Fruit fly (Drosophila melanogaster) whole organism, embryonic: ENCODE data around the gene Doa.
A peak's percentile ranks its signal among the peaks of the same experiment; 100 is the strongest.

Experiments
- Adf1 ChIP-seq: fragments of 200-800 bp; sonication (Bioruptor generic); IDR thresholded peaks from 2 replicates; pipeline ENCODE4 v1.3.6; 2022; ENCODE audit warnings: missing biosample characterization, missing genetic modification characterization
- Antp ChIP-seq: fragments of 200-800 bp; sonication (Bioruptor generic); optimal IDR thresholded peaks from 3 replicates; lab custom pipeline; 2016; ENCODE audit warnings: missing biosample characterization, missing genetic modification characterization
- Atf3 ChIP-seq: fragments of 200-800 bp; sonication (Bioruptor generic); optimal IDR thresholded peaks from 3 replicates; lab custom pipeline; 2016; ENCODE audit warnings: missing biosample characterization, missing genetic modification characterization
- CG11723 ChIP-seq: fragments of 200-800 bp; sonication (Bioruptor generic); optimal IDR thresholded peaks from 2 replicates; lab custom pipeline; 2017; ENCODE audit warnings: missing biosample characterization, mild to moderate bottlenecking, missing genetic modification characterization
- CG14860 ChIP-seq: fragments of 200-800 bp; sonication (Bioruptor generic); IDR thresholded peaks from 3 replicates; pipeline ENCODE4 v1.3.6; 2022; ENCODE audit warnings: missing biosample characterization, missing genetic modification characterization; ENCODE audit not compliant: partially characterized antibody
- CG1647 ChIP-seq: fragments of 200-800 bp; sonication (Bioruptor generic); optimal IDR thresholded peaks from 3 replicates; lab custom pipeline; 2016; ENCODE audit warnings: missing biosample characterization, missing genetic modification characterization
- CG17186 ChIP-seq: fragments of 200-800 bp; sonication (Bioruptor generic); optimal IDR thresholded peaks from 3 replicates; lab custom pipeline; 2017; ENCODE audit warnings: missing biosample characterization, missing genetic modification reagents, missing genetic modification characterization
- CG32532 ChIP-seq: fragments of 200-800 bp; sonication (Bioruptor generic); IDR thresholded peaks from 2 replicates; pipeline ENCODE4 v1.3.6; 2022; ENCODE audit warnings: missing biosample characterization, missing genetic modification characterization
- CG34224 ChIP-seq: fragments of 200-800 bp; sonication (Bioruptor generic); IDR thresholded peaks from 3 replicates; pipeline ENCODE4 v1.3.6; 2022; ENCODE audit warnings: missing biosample characterization, missing genetic modification characterization; ENCODE audit not compliant: partially characterized antibody
- CG34376 ChIP-seq: fragments of 200-800 bp; sonication (Bioruptor generic); optimal IDR thresholded peaks from 2 replicates; lab custom pipeline; 2018; ENCODE audit warnings: missing biosample characterization, mild to moderate bottlenecking, missing genetic modification characterization
- CG34422 ChIP-seq: fragments of 200-800 bp; sonication (Bioruptor generic); IDR thresholded peaks from 3 replicates; pipeline ENCODE4 v1.3.6; 2022; ENCODE audit warnings: missing biosample characterization, missing genetic modification characterization
- CG4360 ChIP-seq: fragments of 200-800 bp; sonication (Bioruptor generic); IDR thresholded peaks from 2 replicates; pipeline ENCODE4 v1.3.6; 2022; ENCODE audit warnings: missing biosample characterization, missing genetic modification characterization
- CG4820 ChIP-seq: fragments of 200-800 bp; sonication (Bioruptor generic); optimal IDR thresholded peaks from 3 replicates; lab custom pipeline; 2016; ENCODE audit warnings: missing biosample characterization, missing genetic modification characterization
- CG5180 ChIP-seq: fragments of 200-800 bp; sonication (Bioruptor generic); optimal IDR thresholded peaks from 3 replicates; lab custom pipeline; 2017; ENCODE audit warnings: missing biosample characterization, missing genetic modification characterization, mild to moderate bottlenecking, moderate library complexity, missing genetic modification reagents
- CG5245 ChIP-seq: fragments of 200-800 bp; sonication (Bioruptor generic); optimal IDR thresholded peaks from 3 replicates; lab custom pipeline; 2016; ENCODE audit warnings: missing biosample characterization, missing genetic modification characterization
- CG8290 ChIP-seq, 3 experiments: fragments of 200-800 bp; sonication (Bioruptor generic); optimal IDR thresholded peaks; 2 replicates each; lab custom pipeline; 2016 to 2019; ENCODE audit warnings: missing biosample characterization in 3 of 3, missing genetic modification characterization in 3 of 3, mild to moderate bottlenecking in 2 of 3, moderate library complexity in 1 of 3
- CG9727 ChIP-seq: fragments of 200-800 bp; sonication (Bioruptor generic); optimal IDR thresholded peaks from 3 replicates; lab custom pipeline; 2017; ENCODE audit warnings: missing biosample characterization, mild to moderate bottlenecking, missing genetic modification characterization
- Camta ChIP-seq: fragments of 200-800 bp; sonication (Bioruptor generic); optimal IDR thresholded peaks from 2 replicates; lab custom pipeline; 2016; ENCODE audit warnings: missing biosample characterization, missing genetic modification characterization
- D19B ChIP-seq: fragments of 200-800 bp; sonication (Bioruptor generic); optimal IDR thresholded peaks from 2 replicates; lab custom pipeline; 2017; ENCODE audit warnings: missing biosample characterization, mild to moderate bottlenecking, missing genetic modification characterization
- Deaf1 ChIP-seq: fragments of 200-800 bp; optimal IDR thresholded peaks from 3 replicates; lab custom pipeline; 2019; ENCODE audit warnings: missing biosample characterization, mild to moderate bottlenecking, missing genetic modification characterization, moderate library complexity
- Drgx ChIP-seq: fragments of 200-800 bp; sonication (Bioruptor generic); IDR thresholded peaks from 2 replicates; pipeline ENCODE4 v1.3.6; 2022; ENCODE audit warnings: missing biosample characterization, missing genetic modification characterization
- HLHmδ ChIP-seq: fragments of 200-800 bp; sonication (Bioruptor generic); optimal IDR thresholded peaks from 2 replicates; lab custom pipeline; 2018; ENCODE audit warnings: missing biosample characterization, mild to moderate bottlenecking, missing genetic modification characterization, moderate library complexity
- MBD-R2 ChIP-seq: fragments of 200-800 bp; sonication (Bioruptor generic); IDR thresholded peaks from 2 replicates; pipeline ENCODE4 v1.3.6; 2022; ENCODE audit warnings: missing biosample characterization, missing genetic modification characterization
- MESR4 ChIP-seq: fragments of 200-800 bp; sonication (Bioruptor generic); optimal IDR thresholded peaks from 2 replicates; lab custom pipeline; 2018; ENCODE audit warnings: missing biosample characterization, mild to moderate bottlenecking, missing genetic modification characterization, moderate library complexity
- Max ChIP-seq: fragments of 200-800 bp; sonication (Bioruptor generic); optimal IDR thresholded peaks from 2 replicates; lab custom pipeline; 2016; ENCODE audit warnings: missing biosample characterization, mild to moderate bottlenecking, missing genetic modification characterization
- Med ChIP-seq: fragments of 200-800 bp; sonication (Bioruptor generic); peaks from one replicate; lab custom pipeline; 2016; ENCODE audit warnings: missing biosample characterization, missing genetic modification characterization, mild to moderate bottlenecking, inconsistent platforms, moderate library complexity
- Mes4 ChIP-seq: fragments of 200-800 bp; sonication (Bioruptor generic); optimal IDR thresholded peaks from 2 replicates; lab custom pipeline; 2016; ENCODE audit warnings: missing biosample characterization, missing genetic modification characterization
- NFAT ChIP-seq: fragments of 200-800 bp; sonication (Bioruptor generic); IDR thresholded peaks from 2 replicates; pipeline ENCODE4 v1.3.6; 2022; ENCODE audit warnings: missing biosample characterization, missing genetic modification characterization
- Nf-YA ChIP-seq: fragments of 200-800 bp; sonication (Bioruptor generic); IDR thresholded peaks from 2 replicates; pipeline ENCODE4 v1.3.6; 2022; ENCODE audit warnings: missing biosample characterization, missing genetic modification characterization
- Optix ChIP-seq: fragments of 200-800 bp; sonication (Bioruptor generic); IDR thresholded peaks from 3 replicates; pipeline ENCODE4 v1.3.6; 2022; ENCODE audit warnings: missing biosample characterization, missing genetic modification characterization
- Stat92E ChIP-seq, 3 experiments: fragments of >200 bp in 2 of 3; fragments of 200-800 bp in 1 of 3; sonication (Bioruptor generic) in 1 of 3; optimal IDR thresholded peaks; 2 replicates each; lab custom pipeline; 2017 to 2019; ENCODE audit warnings: missing biosample characterization in 3 of 3, missing genetic modification characterization in 3 of 3, mild to moderate bottlenecking in 1 of 3, moderate library complexity in 1 of 3
- Taf1 ChIP-seq: fragments of 200-800 bp; sonication (Bioruptor generic); IDR thresholded peaks from 2 replicates; pipeline ENCODE4 v1.3.6; 2022; ENCODE audit warnings: missing biosample characterization, missing genetic modification characterization
- Tbp ChIP-seq: fragments of >200 bp; optimal IDR thresholded peaks from 2 replicates; lab custom pipeline; 2018; ENCODE audit warnings: missing biosample characterization, missing genetic modification characterization
- Vsx1 ChIP-seq: fragments of 200-800 bp; sonication (Bioruptor generic); optimal IDR thresholded peaks from 2 replicates; lab custom pipeline; 2017; ENCODE audit warnings: missing biosample characterization, mild to moderate bottlenecking, missing genetic modification characterization, missing genetic modification reagents
- cg ChIP-seq: fragments of 200-800 bp; sonication (Bioruptor generic); optimal IDR thresholded peaks from 3 replicates; lab custom pipeline; 2019; ENCODE audit warnings: missing biosample characterization, mild to moderate bottlenecking, missing genetic modification characterization, moderate library complexity
- chn ChIP-seq: fragments of 200-800 bp; sonication (Bioruptor generic); optimal IDR thresholded peaks from 2 replicates; lab custom pipeline; 2016; ENCODE audit warnings: missing biosample characterization, missing genetic modification characterization
- crol ChIP-seq: fragments of 200-800 bp; sonication (Bioruptor generic); IDR thresholded peaks from 2 replicates; pipeline ENCODE4 v1.3.6; 2022; ENCODE audit warnings: missing biosample characterization, missing genetic modification characterization
- crp ChIP-seq, 2 experiments: fragments of 200-800 bp; sonication (Bioruptor generic); optimal IDR thresholded peaks; 2 replicates in 1 of 2; 3 replicates in 1 of 2; lab custom pipeline; 2017; ENCODE audit warnings: missing biosample characterization in 2 of 2, missing genetic modification characterization in 2 of 2, mild to moderate bottlenecking in 1 of 2, moderate library complexity in 1 of 2
- eyg ChIP-seq: fragments of 200-800 bp; sonication (Bioruptor generic); optimal IDR thresholded peaks from 3 replicates; lab custom pipeline; 2016; ENCODE audit warnings: missing biosample characterization, missing genetic modification characterization
- hkb ChIP-seq, 2 experiments: fragments of 200-800 bp in 1 of 2; fragments of >200 bp in 1 of 2; sonication (Bioruptor generic) in 1 of 2; IDR thresholded peaks in 1 of 2; optimal IDR thresholded peaks in 1 of 2; 2 replicates each; pipeline versions ENCODE4 v1.3.6 to Lab custom; 2017 to 2022; ENCODE audit warnings: missing biosample characterization in 1 of 2, missing genetic modification characterization in 1 of 2
- jumu ChIP-seq: fragments of 200-800 bp; sonication (Bioruptor generic); optimal IDR thresholded peaks from 3 replicates; lab custom pipeline; 2016; ENCODE audit warnings: missing biosample characterization, missing genetic modification characterization
- kay ChIP-seq: fragments of 200-800 bp; sonication (Bioruptor generic); optimal IDR thresholded peaks from 2 replicates; lab custom pipeline; 2016; ENCODE audit warnings: missing biosample characterization, missing genetic modification characterization
- lola ChIP-seq, 3 experiments: fragments of >200 bp in 2 of 3; fragments of 200-800 bp in 1 of 3; sonication (Bioruptor generic) in 1 of 3; optimal IDR thresholded peaks; 2 replicates each; lab custom pipeline; 2017 to 2019; ENCODE audit warnings: missing biosample characterization in 3 of 3, missing genetic modification characterization in 3 of 3, mild to moderate bottlenecking in 1 of 3, moderate library complexity in 1 of 3
- nom ChIP-seq: fragments of 200-800 bp; sonication (Bioruptor generic); optimal IDR thresholded peaks from 2 replicates; lab custom pipeline; 2017; ENCODE audit warnings: missing biosample characterization, missing genetic modification characterization, mild to moderate bottlenecking, moderate library complexity, missing genetic modification reagents
- row ChIP-seq: fragments of 200-800 bp; sonication (Bioruptor generic); IDR thresholded peaks from 3 replicates; pipeline ENCODE4 v1.3.6; 2022; ENCODE audit warnings: missing biosample characterization, missing genetic modification characterization
- sima ChIP-seq: fragments of 200-800 bp; sonication (Bioruptor generic); optimal IDR thresholded peaks from 2 replicates; lab custom pipeline; 2016; ENCODE audit warnings: missing biosample characterization, missing genetic modification characterization
- stc ChIP-seq: fragments of 200-800 bp; sonication (Bioruptor generic); IDR thresholded peaks from 2 replicates; pipeline ENCODE4 v1.3.6; 2022; ENCODE audit warnings: missing biosample characterization, missing genetic modification characterization
- stwl ChIP-seq: fragments of 200-800 bp; sonication (Bioruptor generic); optimal IDR thresholded peaks from 3 replicates; lab custom pipeline; 2018; ENCODE audit warnings: missing biosample characterization, mild to moderate bottlenecking, missing genetic modification characterization, moderate library complexity
- sug ChIP-seq: fragments of 200-800 bp; optimal IDR thresholded peaks from 2 replicates; lab custom pipeline; 2019; ENCODE audit warnings: missing biosample characterization, mild to moderate bottlenecking, missing genetic modification characterization, moderate library complexity
- z ChIP-seq: fragments of 200-800 bp; sonication (Bioruptor generic); IDR thresholded peaks from 3 replicates; pipeline ENCODE4 v1.3.6; 2022; ENCODE audit warnings: missing biosample characterization, missing genetic modification characterization

The Doa gene

DNA sequence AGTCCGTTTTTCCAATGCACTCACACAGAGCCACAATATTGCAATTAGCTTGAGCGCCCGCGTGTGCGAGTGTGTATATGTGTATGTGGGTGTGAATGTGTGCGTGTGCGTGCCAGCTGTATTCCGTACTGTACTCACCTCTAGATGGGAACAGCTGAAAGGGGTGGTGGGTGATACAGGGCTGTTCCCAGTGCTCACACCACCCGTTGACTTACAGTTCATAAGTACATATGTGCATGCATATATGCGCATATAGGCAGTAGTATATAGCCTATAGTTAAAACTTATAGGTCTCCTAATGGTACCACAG lies 1.5 kb downstream of the Doa start:
- TF ChIP-seq Drgx, result 0 out of 2 replicates have a peak, but pooled peaks have one; percentile 17
- TF ChIP-seq NFAT (GFP tag; lab: Robert Waterston, UW), result peak; percentile 7; the same call in 1 of the 2 replicates
- no peak for TF ChIP-seq D19B
- TF ChIP-seq CG5180 (GFP tag; lab: Kevin White, UChicago), result peak; percentile 30
- TF ChIP-seq Adf1, result peak; percentile 17
- peak; percentile 54; the same call in 1 of the 2 replicates for TF ChIP-seq crol
- TF ChIP-seq stc (GFP tag; lab: Robert Waterston, UW), result peak; percentile 23; the same call in 1 of the 2 replicates
- TF ChIP-seq eyg (GFP tag; lab: Kevin White, UChicago), result no peak
- peak; percentile 5 for TF ChIP-seq nom
- TF ChIP-seq chn (GFP tag; lab: Kevin White, UChicago), result peak; percentile 16
- TF ChIP-seq Max (GFP tag; lab: Kevin White, UChicago), result no peak
- TF ChIP-seq CG8290 (GFP tag; optimal IDR thresholded peaks at IDR 0.05; lab: Kevin White, UChicago), result no peak
- TF ChIP-seq CG8290 (tag; optimal IDR thresholded peaks at IDR 0.05; lab: Kevin White, UChicago), result peak in 1 of 2 experiments; percentile 41
- TF ChIP-seq MESR4, result peak; percentile 52
- TF ChIP-seq row (GFP tag; lab: Robert Waterston, UW), result no peak
- peak; percentile 95 for TF ChIP-seq Vsx1 (GFP tag; lab: Kevin White, UChicago)
- peak; percentile 18; the same call in 1 of the 3 replicates for TF ChIP-seq CG34224
- no peak for TF ChIP-seq CG17186 (GFP tag; lab: Kevin White, UChicago)
- peak in 1 of 2 experiments; percentile 13 for TF ChIP-seq crp (GFP tag; optimal IDR thresholded peaks at IDR 0.05; lab: Kevin White, UChicago)
- TF ChIP-seq Med (GFP tag; lab: Kevin White, UChicago), result peak; percentile 37
- peak; percentile 5; the same call in 1 of the 2 replicates for TF ChIP-seq CG4360 (GFP tag; lab: Robert Waterston, UW)
- TF ChIP-seq sima (GFP tag; lab: Kevin White, UChicago), result no peak
- TF ChIP-seq Tbp (GFP tag; lab: Kevin White, UChicago), result no peak
- TF ChIP-seq Optix (GFP tag; lab: Robert Waterston, UW), result no peak
- 0 out of 3 replicates have a peak, but pooled peaks have one; percentile 9 for TF ChIP-seq z (GFP tag; lab: Robert Waterston, UW)
- peak in 1 of 3 experiments; percentile 78 for TF ChIP-seq Stat92E (GFP tag; optimal IDR thresholded peaks at IDR 0.05; lab: Kevin White, UChicago)
- TF ChIP-seq Camta (GFP tag; lab: Kevin White, UChicago), result no peak
- peak; percentile 33; the same call in 1 of the 3 replicates for TF ChIP-seq CG34422 (GFP tag; lab: Robert Waterston, UW)
- TF ChIP-seq lola (GFP tag; optimal IDR thresholded peaks at IDR 0.05; lab: Kevin White, UChicago), result peak in 1 of 3 experiments; percentile 34
- TF ChIP-seq cg (GFP tag; lab: Kevin White, UChicago), result peak; percentile 98
- peak; percentile 75 for TF ChIP-seq HLHmδ (GFP tag; lab: Kevin White, UChicago)
- TF ChIP-seq CG11723 (GFP tag; lab: Kevin White, UChicago), result no peak
- peak; percentile 27; the same call in 1 of the 2 replicates for TF ChIP-seq MBD-R2 (GFP tag; lab: Robert Waterston, UW)

DNA sequence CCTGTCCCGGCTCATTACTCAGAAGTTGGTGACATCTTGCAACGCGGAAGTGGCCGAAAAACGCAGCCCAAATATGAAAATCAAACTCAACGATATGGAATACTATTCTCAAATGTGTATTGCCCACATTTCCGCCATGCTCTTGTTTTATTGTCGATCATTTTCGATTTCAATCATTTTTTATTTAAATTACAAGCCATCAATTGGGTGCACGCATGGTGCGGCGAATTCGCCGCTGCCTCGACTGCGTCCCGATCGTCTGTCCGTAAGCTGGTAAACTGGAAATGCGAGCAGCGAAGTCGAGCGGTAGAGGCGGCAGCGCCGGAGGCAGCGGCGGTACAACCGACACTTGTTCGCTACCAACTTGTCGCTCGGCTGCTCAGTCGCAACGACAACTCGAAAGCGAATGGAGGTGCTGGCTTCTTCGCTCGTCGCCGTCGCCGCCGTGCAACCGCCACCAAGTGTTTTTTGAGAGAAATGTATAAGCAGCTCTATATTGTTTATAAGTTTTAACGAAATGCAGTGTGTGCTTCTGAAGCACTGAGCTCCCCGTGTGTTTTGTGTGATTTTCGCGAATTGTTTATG lies 3.7 kb downstream of the Doa start:
- no peak for TF ChIP-seq kay (GFP tag; lab: Kevin White, UChicago)
- TF ChIP-seq stwl (tag; lab: Kevin White, UChicago), result no peak
- no peak for TF ChIP-seq jumu (GFP tag; lab: Kevin White, UChicago)
- no peak for TF ChIP-seq Atf3
- TF ChIP-seq CG14860, result no peak
- TF ChIP-seq CG1647 (GFP tag; lab: Kevin White, UChicago), result no peak
- TF ChIP-seq Mes4 (GFP tag; lab: Kevin White, UChicago), result no peak
- no peak for TF ChIP-seq Nf-YA (GFP tag; lab: Robert Waterston, UW)
- TF ChIP-seq CG9727, result no peak
- no peak for TF ChIP-seq CG34376 (GFP tag; lab: Kevin White, UChicago)
- no peak for TF ChIP-seq CG5245 (GFP tag; lab: Kevin White, UChicago)
- TF ChIP-seq hkb (optimal IDR thresholded peaks at IDR 0.05; lab: Kevin White, UChicago), result no peak
- peak; percentile 35; the same call in 1 of the 2 replicates for TF ChIP-seq hkb (GFP tag; IDR thresholded peaks at IDR 0.05; lab: Robert Waterston, UW)
- TF ChIP-seq CG4820 (GFP tag; lab: Kevin White, UChicago), result no peak
- TF ChIP-seq Deaf1 (tag; lab: Kevin White, UChicago), result peak; percentile 80
- no peak for TF ChIP-seq Taf1 (GFP tag; lab: Robert Waterston, UW)
- no peak for TF ChIP-seq sug (tag; lab: Kevin White, UChicago)
- no peak for TF ChIP-seq Antp
- 0 out of 2 replicates have a peak, but pooled peaks have one; percentile 30 for TF ChIP-seq CG32532 (GFP tag; lab: Robert Waterston, UW)
